Fruit fly (Drosophila melanogaster): ENCODE results near the gene CG6865.
A peak's percentile ranks its signal among the peaks of the same experiment; 100 is the strongest.

Gene CG6865

dm6 chr3L:18867521-18867920 lies 4.1 kb downstream of the CG6865 start, which contains the start of gene Dysb (continued):
- TF ChIP-seq ttk (GFP tag; IDR thresholded peaks at IDR 0.05) (no peak; the same call in 1 of the 2 replicates), Bdp1 (GFP tag; optimal IDR thresholded peaks at IDR 0.05) (peak; percentile 49), cas (GFP tag; IDR thresholded peaks at IDR 0.05) (peak; percentile 84), CG8359 (GFP tag; optimal IDR thresholded peaks at IDR 0.05; ENCODE audit: borderline replicate concordance) (peak; percentile 14), CG14860 (GFP tag; IDR thresholded peaks at IDR 0.05; ENCODE audit: partially characterized antibody) (no peak), ci (GFP tag; IDR thresholded peaks at IDR 0.05) (peak; percentile 95), CG8388 (GFP tag; optimal IDR thresholded peaks at IDR 0.05) (peak; percentile 88), kni (GFP tag; optimal IDR thresholded peaks at IDR 0.05) (peak; percentile 70), CG30020 (tag; optimal IDR thresholded peaks at IDR 0.05) (peak; percentile 57), CG1832 (GFP tag; optimal IDR thresholded peaks at IDR 0.05) (no peak), CG7987 (GFP tag; optimal IDR thresholded peaks at IDR 0.05) (peak; percentile 70), CG11085 (GFP tag; IDR thresholded peaks at IDR 0.05) (no peak; the same call in none of the 2 replicates), h (optimal IDR thresholded peaks at IDR 0.05) (no peak), Dfd (GFP tag; optimal IDR thresholded peaks at IDR 0.05) (no peak), jing (GFP tag; optimal IDR thresholded peaks at IDR 0.05) (peak; percentile 36), CG17568 (GFP tag; optimal IDR thresholded peaks at IDR 0.05) (peak; percentile 86), Dp (GFP tag; optimal IDR thresholded peaks at IDR 0.05) (peak; percentile 12), HLH54F (GFP tag; optimal IDR thresholded peaks at IDR 0.05) (peak; percentile 20), CG7372 (GFP tag; IDR thresholded peaks at IDR 0.05) (peak; percentile 83), CG2875 (GFP tag; optimal IDR thresholded peaks at IDR 0.05) (peak; percentile 82), MESR4 (GFP tag; optimal IDR thresholded peaks at IDR 0.05) (peak; percentile 51), CoRest (tag; optimal IDR thresholded peaks at IDR 0.05) (peak; percentile 89), dm (GFP tag; optimal IDR thresholded peaks at IDR 0.05) (no peak), Sox102F (GFP tag; optimal IDR thresholded peaks at IDR 0.05) (peak; percentile 89), CG9215 (GFP tag; IDR thresholded peaks at IDR 0.05) (no peak; the same call in 1 of the 2 replicates), gem (tag; optimal IDR thresholded peaks at IDR 0.05) (peak; percentile 94), br (optimal IDR thresholded peaks at IDR 0.05) (no peak), Sry-β (GFP tag; optimal IDR thresholded peaks at IDR 0.05) (peak; percentile 10), Hr39 (optimal IDR thresholded peaks at IDR 0.05) (no peak), unpg (GFP tag; optimal IDR thresholded peaks at IDR 0.05) (peak; percentile 92), CG2116 (GFP tag; optimal IDR thresholded peaks at IDR 0.05) (peak; percentile 61), knrl (GFP tag; IDR thresholded peaks at IDR 0.05; ENCODE audit: partially characterized antibody) (no peak), CG7786 (GFP tag; optimal IDR thresholded peaks at IDR 0.05) (peak; percentile 50), CG11560 (tag; IDR thresholded peaks at IDR 0.05) (peak; percentile 35; the same call in 1 of the 3 replicates), Side (GFP tag; optimal IDR thresholded peaks at IDR 0.05) (peak; percentile 66), CG8290 (GFP tag; optimal IDR thresholded peaks at IDR 0.05) (peak; percentile 33), CG8290 (tag; optimal IDR thresholded peaks at IDR 0.05) (peak in 1 of 2 experiments; percentile 85), scrt (GFP tag; optimal IDR thresholded peaks at IDR 0.05) (peak; percentile 93), CG8478 (optimal IDR thresholded peaks at IDR 0.05) (no peak), bcd (GFP tag; optimal IDR thresholded peaks at IDR 0.05) (peak; percentile 81), mld (GFP tag; IDR thresholded peaks at IDR 0.05; ENCODE audit: partially characterized antibody) (no peak), CG9609 (GFP tag; optimal IDR thresholded peaks at IDR 0.05) (peak; percentile 36), gsb-n (tag; optimal IDR thresholded peaks at IDR 0.05) (peak; percentile 88), CG17359 (tag; optimal IDR thresholded peaks at IDR 0.05) (peak; percentile 94), dysf (GFP tag; IDR thresholded peaks at IDR 0.05) (peak; percentile 89), sug (tag; optimal IDR thresholded peaks at IDR 0.05) (peak; percentile 68), MBD-R2 (GFP tag; IDR thresholded peaks at IDR 0.05) (peak; percentile 77), CG3838 (GFP tag; optimal IDR thresholded peaks at IDR 0.05) (peak; percentile 4), Med (GFP tag) (peak; percentile 87), CG3065 (GFP tag; optimal IDR thresholded peaks at IDR 0.05) (no peak), crc (GFP tag; optimal IDR thresholded peaks at IDR 0.05) (peak; percentile 42), BtbVII (GFP tag; optimal IDR thresholded peaks at IDR 0.05) (peak; percentile 88)
